Fruit fly (Drosophila melanogaster): Measurements from ENCODE around the gene ND-51.

Gene ND-51

dm6 chr2L:6050575-6050974 is 12.0 kb downstream of the ND-51 start, which contains the start of gene CG9135 (continued):
- TF ChIP-seq Scr (GFP tag; IDR thresholded peaks at IDR 0.05; ENCODE audit: partially characterized antibody): peak; percentile 98
- TF ChIP-seq Bgb (GFP tag; IDR thresholded peaks at IDR 0.05; ENCODE audit: partially characterized antibody): peak; percentile 99
- TF ChIP-seq pzg (GFP tag; optimal IDR thresholded peaks at IDR 0.05): peak; percentile 86
- no peak for TF ChIP-seq Dip2 (GFP tag; IDR thresholded peaks at IDR 0.05)
- no peak for TF ChIP-seq fd64A (GFP tag; optimal IDR thresholded peaks at IDR 0.05)
- peak in 1 of 2 experiments; percentile 19 for TF ChIP-seq crp (GFP tag; optimal IDR thresholded peaks at IDR 0.05)
- TF ChIP-seq CG6254 (GFP tag; optimal IDR thresholded peaks at IDR 0.05): peak; percentile 19
- peak; percentile 99 for TF ChIP-seq CG34224 (GFP tag; IDR thresholded peaks at IDR 0.05; ENCODE audit: partially characterized antibody)
- TF ChIP-seq CG14860 (GFP tag; IDR thresholded peaks at IDR 0.05; ENCODE audit: partially characterized antibody): peak; percentile 99
- TF ChIP-seq CG1602 (GFP tag; optimal IDR thresholded peaks at IDR 0.05): no peak
- TF ChIP-seq Opbp (GFP tag; IDR thresholded peaks at IDR 0.05; ENCODE audit: partially characterized antibody): peak; percentile 99

- TF ChIP-seq MBD-R2 (GFP tag; IDR thresholded peaks at IDR 0.05) (peak; percentile 85), bbx (GFP tag; IDR thresholded peaks at IDR 0.05; ENCODE audit: partially characterized antibody) (peak; percentile 40; the same call in 1 of the 2 replicates), Dp (GFP tag; optimal IDR thresholded peaks at IDR 0.05) (peak; percentile 37), nerfin-1 (tag; optimal IDR thresholded peaks at IDR 0.05) (peak; percentile 28), D19B (GFP tag; optimal IDR thresholded peaks at IDR 0.05) (no peak), Hr51 (GFP tag; optimal IDR thresholded peaks at IDR 0.05) (no peak), CG17186 (GFP tag; optimal IDR thresholded peaks at IDR 0.05) (no peak), Dip3 (GFP tag; optimal IDR thresholded peaks at IDR 0.05) (no peak), CG4617 (GFP tag; optimal IDR thresholded peaks at IDR 0.05; ENCODE audit: borderline replicate concordance) (peak; percentile 32), CG6254 (GFP tag; optimal IDR thresholded peaks at IDR 0.05) (peak; percentile 76), sna (GFP tag; IDR thresholded peaks at IDR 0.05; ENCODE audit: partially characterized antibody) (peak; percentile 40; the same call in 1 of the 2 replicates), CG3407 (GFP tag; optimal IDR thresholded peaks at IDR 0.05) (no peak), CG34224 (GFP tag; IDR thresholded peaks at IDR 0.05; ENCODE audit: partially characterized antibody) (0 out of 3 replicates have a peak, but pooled peaks have one; percentile 15), Opbp (GFP tag; IDR thresholded peaks at IDR 0.05; ENCODE audit: partially characterized antibody) (peak; percentile 43; the same call in 1 of the 3 replicates), CG13287 (GFP tag; IDR thresholded peaks at IDR 0.05; ENCODE audit: partially characterized antibody) (peak; percentile 50), Hr39 (optimal IDR thresholded peaks at IDR 0.05) (no peak), CG14965 (GFP tag; optimal IDR thresholded peaks at IDR 0.05; ENCODE audit: borderline replicate concordance) (no peak), CG11456 (GFP tag; IDR thresholded peaks at IDR 0.05) (no peak), CG10979 (tag; optimal IDR thresholded peaks at IDR 0.05) (no peak), E2f2 (GFP tag; IDR thresholded peaks at IDR 0.05) (peak; percentile 52), ftz-f1 (GFP tag; optimal IDR thresholded peaks at IDR 0.05) (no peak), Hr3 (GFP tag; optimal IDR thresholded peaks at IDR 0.05) (no peak), CG4404 (GFP tag; IDR thresholded peaks at IDR 0.05) (no peak), Lpt (GFP tag; optimal IDR thresholded peaks at IDR 0.05) (no peak), Sry-δ (GFP tag; optimal IDR thresholded peaks at IDR 0.05) (peak; percentile 33), CG3726 (GFP tag; IDR thresholded peaks at IDR 0.05) (no peak), CG1603 (tag; optimal IDR thresholded peaks at IDR 0.05) (peak; percentile 12), Scr (GFP tag; IDR thresholded peaks at IDR 0.05; ENCODE audit: partially characterized antibody) (peak; percentile 30; the same call in 1 of the 2 replicates), Sox102F (GFP tag; optimal IDR thresholded peaks at IDR 0.05) (no peak), sd (tag; optimal IDR thresholded peaks at IDR 0.05) (peak; percentile 74), CG2116 (GFP tag; optimal IDR thresholded peaks at IDR 0.05) (peak; percentile 33), CG6175 (GFP tag; IDR thresholded peaks at IDR 0.05) (no peak), Dref (GFP tag; IDR thresholded peaks at IDR 0.05) (peak; percentile 66), CTCF (GFP tag; optimal IDR thresholded peaks at IDR 0.05) (no peak), Ada2b (GFP tag; IDR thresholded peaks at IDR 0.05) (no peak), B-H2 (GFP tag; optimal IDR thresholded peaks at IDR 0.05) (no peak), CG7839 (tag; optimal IDR thresholded peaks at IDR 0.05) (no peak), hbn (GFP tag; IDR thresholded peaks at IDR 0.05; ENCODE audit: partially characterized antibody) (no peak), so (GFP tag; IDR thresholded peaks at IDR 0.05) (0 out of 3 replicates have a peak, but pooled peaks have one; percentile 8), BEAF-32 (GFP tag; optimal IDR thresholded peaks at IDR 0.05) (peak; percentile 20)
Observed at dm6 chr2L:6048542-6048941, 14.0 kb downstream of the ND-51 start, which contains the start of the genes CG34179 and slmo. TSS of gene CG34179 (minus strand) at chr2L:6048706. TSS of gene slmo (minus strand) at chr2L:6048706.
